Worm (Caenorhabditis elegans): ENCODE measurements around the gene unc-3.

unc-3 gene

ce11 chrX:14815412-14815811 is 42.1 kb downstream of the unc-3 start:
- TF ChIP-seq T22C8.4 (GFP tag; IDR thresholded peaks at IDR 0.05) (no peak), flt-1 (GFP tag; IDR thresholded peaks at IDR 0.05) (no peak), tab-1 (GFP tag; IDR thresholded peaks at IDR 0.05) (no peak), med-1 (GFP tag; optimal IDR thresholded peaks at IDR 0.05; ENCODE audit: insufficient read depth) (no peak), cog-1 (tag; optimal IDR thresholded peaks at IDR 0.05) (no peak), ref-1 (GFP tag; conservative IDR thresholded peaks at IDR 0.05) (no peak), ztf-23 (GFP tag; IDR thresholded peaks at IDR 0.05) (no peak), ztf-29 (GFP tag; IDR thresholded peaks at IDR 0.05) (no peak), klf-2 (GFP tag; conservative IDR thresholded peaks at IDR 0.05) (no peak)

- no peak for TF ChIP-seq T22C8.4 (GFP tag; IDR thresholded peaks at IDR 0.05)
- no peak for TF ChIP-seq cog-1 (tag; optimal IDR thresholded peaks at IDR 0.05)
- no peak for TF ChIP-seq ztf-23 (GFP tag; IDR thresholded peaks at IDR 0.05)
- no peak for TF ChIP-seq ref-1 (GFP tag; conservative IDR thresholded peaks at IDR 0.05)
- TF ChIP-seq flt-1 (GFP tag; IDR thresholded peaks at IDR 0.05) = no peak
- TF ChIP-seq ztf-29 (GFP tag; IDR thresholded peaks at IDR 0.05) = no peak
- TF ChIP-seq klf-2 (GFP tag; conservative IDR thresholded peaks at IDR 0.05) = no peak
- TF ChIP-seq med-1 (GFP tag; optimal IDR thresholded peaks at IDR 0.05; ENCODE audit: insufficient read depth) = no peak
- TF ChIP-seq tab-1 (GFP tag; IDR thresholded peaks at IDR 0.05) = no peak
Measured at ce11 chrX:14816717-14817116, 43.4 kb downstream of the unc-3 start.

ce11 chrX:14818464-14819259 is 45.3 kb downstream of the unc-3 start, which contains the start of gene epn-1:
TSS of gene epn-1 (minus strand) at chrX:14818514.
- TF ChIP-seq klf-2 (GFP tag; conservative IDR thresholded peaks at IDR 0.05) = no peak
- peak; percentile 27 for TF ChIP-seq T22C8.4 (GFP tag; IDR thresholded peaks at IDR 0.05)
- TF ChIP-seq med-1 (GFP tag; optimal IDR thresholded peaks at IDR 0.05; ENCODE audit: insufficient read depth) = no peak
- TF ChIP-seq tab-1 (GFP tag; IDR thresholded peaks at IDR 0.05) = 0 out of 2 replicates have a peak, but pooled peaks have one; percentile 64
- TF ChIP-seq flt-1 (GFP tag; IDR thresholded peaks at IDR 0.05) = peak; percentile 82; the same call in 1 of the 2 replicates
- peak; percentile 93 for TF ChIP-seq cog-1 (tag; optimal IDR thresholded peaks at IDR 0.05)
- peak; percentile 60; the same call in 1 of the 2 replicates for TF ChIP-seq ztf-23 (GFP tag; IDR thresholded peaks at IDR 0.05)
- TF ChIP-seq ref-1 (GFP tag; conservative IDR thresholded peaks at IDR 0.05) = no peak
- TF ChIP-seq ztf-29 (GFP tag; IDR thresholded peaks at IDR 0.05) = no peak

- TF ChIP-seq cog-1 (tag; optimal IDR thresholded peaks at IDR 0.05) = no peak
- no peak for TF ChIP-seq T22C8.4 (GFP tag; IDR thresholded peaks at IDR 0.05)
- TF ChIP-seq ztf-29 (GFP tag; IDR thresholded peaks at IDR 0.05) = no peak
- TF ChIP-seq ref-1 (GFP tag; conservative IDR thresholded peaks at IDR 0.05) = no peak
- no peak for TF ChIP-seq tab-1 (GFP tag; IDR thresholded peaks at IDR 0.05)
- TF ChIP-seq klf-2 (GFP tag; conservative IDR thresholded peaks at IDR 0.05) = no peak
Measured at ce11 chrX:14819495-14819894, 46.2 kb downstream of the unc-3 start.

- TF ChIP-seq cog-1 (tag; optimal IDR thresholded peaks at IDR 0.05) (peak; percentile 65), ztf-29 (GFP tag; IDR thresholded peaks at IDR 0.05) (no peak), tab-1 (GFP tag; IDR thresholded peaks at IDR 0.05) (no peak)
Measured at ce11 chrX:14824490-14825050, 51.2 kb downstream of the unc-3 start, which contains the start of gene mbk-1. TSS of gene mbk-1 (minus strand) at chrX:14824540.

DNA sequence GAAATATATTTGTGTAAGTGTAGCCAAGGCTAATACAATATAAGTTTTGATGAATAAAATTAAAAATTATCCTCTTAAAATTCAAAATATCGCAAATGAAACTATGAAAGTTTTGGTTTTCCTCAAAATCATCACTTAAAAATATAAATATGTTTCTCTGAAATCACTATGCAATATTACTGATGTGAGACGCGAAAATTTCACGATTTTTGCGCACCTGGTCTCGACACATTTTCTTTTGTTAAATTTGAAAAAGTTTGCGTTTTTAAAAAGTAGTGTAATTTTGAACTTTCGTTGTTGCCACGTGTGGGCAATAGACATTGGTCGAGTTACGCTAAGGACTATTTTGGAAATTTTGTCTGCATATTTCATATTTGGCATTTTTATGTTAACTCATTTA is 55.4 kb downstream of the unc-3 start:
- TF ChIP-seq cog-1 (tag; optimal IDR thresholded peaks at IDR 0.05) (no peak), klf-2 (GFP tag; conservative IDR thresholded peaks at IDR 0.05) (no peak), tab-1 (GFP tag; IDR thresholded peaks at IDR 0.05) (no peak), ztf-23 (GFP tag; IDR thresholded peaks at IDR 0.05) (no peak), ztf-29 (GFP tag; IDR thresholded peaks at IDR 0.05) (no peak), med-1 (GFP tag; optimal IDR thresholded peaks at IDR 0.05; ENCODE audit: insufficient read depth) (no peak), flt-1 (GFP tag; IDR thresholded peaks at IDR 0.05) (no peak), T22C8.4 (GFP tag; IDR thresholded peaks at IDR 0.05) (no peak), ref-1 (GFP tag; conservative IDR thresholded peaks at IDR 0.05) (no peak)

- TF ChIP-seq cog-1 (tag; optimal IDR thresholded peaks at IDR 0.05) (no peak), flt-1 (GFP tag; IDR thresholded peaks at IDR 0.05) (no peak), klf-2 (GFP tag; conservative IDR thresholded peaks at IDR 0.05) (no peak), med-1 (GFP tag; optimal IDR thresholded peaks at IDR 0.05; ENCODE audit: insufficient read depth) (no peak), ref-1 (GFP tag; conservative IDR thresholded peaks at IDR 0.05) (no peak), ztf-23 (GFP tag; IDR thresholded peaks at IDR 0.05) (no peak), tab-1 (GFP tag; IDR thresholded peaks at IDR 0.05) (no peak), ztf-29 (GFP tag; IDR thresholded peaks at IDR 0.05) (no peak), T22C8.4 (GFP tag; IDR thresholded peaks at IDR 0.05) (no peak)
Measured at ce11 chrX:14831531-14831930, 58.2 kb downstream of the unc-3 start, which contains the start of gene dpf-2. TSS of gene dpf-2 (plus strand) at chrX:14831831.

Data from whole organism, midembryonic.